Fruit fly (Drosophila melanogaster) whole organism, wandering third instar larva: ENCODE measurements around the gene lsn.

ENCODE experiments used
- Dfd ChIP-seq: fragments of >200 bp; optimal IDR thresholded peaks from 2 replicates; lab custom pipeline; 2017; ENCODE audit warnings: missing biosample characterization, missing genetic modification characterization
- Hnf4 ChIP-seq: fragments of 200-800 bp; sonication (Bioruptor generic); optimal IDR thresholded peaks from 2 replicates; lab custom pipeline; 2016; ENCODE audit warnings: missing biosample characterization, mild to moderate bottlenecking, missing genetic modification characterization
- br ChIP-seq: fragments of 200-800 bp; sonication (Bioruptor generic); optimal IDR thresholded peaks from 2 replicates; lab custom pipeline; 2016; ENCODE audit warnings: missing biosample characterization, missing genetic modification characterization

dm6 chr3R:21848271-21848670 is 16.7 kb upstream of the lsn start:
- no peak for TF ChIP-seq br (GFP tag; lab: Kevin White, UChicago)
- no peak for TF ChIP-seq Hnf4
- no peak for TF ChIP-seq Dfd (GFP tag; lab: Kevin White, UChicago)
